Worm (Caenorhabditis elegans): Measurements from ENCODE around the gene his-17.

DNA sequence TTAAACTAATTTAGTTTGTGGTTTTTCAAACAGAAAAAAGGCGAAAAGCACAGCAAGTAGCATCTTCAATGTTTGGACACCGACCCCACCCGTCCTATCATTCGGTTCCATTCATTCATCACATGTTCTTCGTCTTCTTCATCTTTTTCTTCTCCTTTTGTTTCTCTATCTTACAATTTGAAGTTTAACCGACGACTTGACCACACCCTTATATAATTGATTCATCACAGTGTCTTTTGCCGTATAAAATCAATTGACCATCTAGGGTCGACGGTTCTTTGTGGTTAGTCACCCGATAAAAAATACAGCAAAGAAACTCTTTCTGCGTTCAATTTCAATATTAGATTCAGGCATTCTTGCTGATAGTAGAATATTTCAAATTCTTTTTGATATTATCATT is 37.3 kb upstream of the his-17 start:
- TF ChIP-seq nhr-12 (tag; optimal IDR thresholded peaks at IDR 0.05) = no peak
- TF ChIP-seq fkh-10 (GFP tag; optimal IDR thresholded peaks at IDR 0.05) = no peak
- peak; percentile 42 for TF ChIP-seq nhr-25 (tag; optimal IDR thresholded peaks at IDR 0.05)
- TF ChIP-seq nhr-77 (tag; optimal IDR thresholded peaks at IDR 0.05) = no peak
